Worm (Caenorhabditis elegans): Measurements from ENCODE around the gene srr-7.

Gene srr-7

DNA sequence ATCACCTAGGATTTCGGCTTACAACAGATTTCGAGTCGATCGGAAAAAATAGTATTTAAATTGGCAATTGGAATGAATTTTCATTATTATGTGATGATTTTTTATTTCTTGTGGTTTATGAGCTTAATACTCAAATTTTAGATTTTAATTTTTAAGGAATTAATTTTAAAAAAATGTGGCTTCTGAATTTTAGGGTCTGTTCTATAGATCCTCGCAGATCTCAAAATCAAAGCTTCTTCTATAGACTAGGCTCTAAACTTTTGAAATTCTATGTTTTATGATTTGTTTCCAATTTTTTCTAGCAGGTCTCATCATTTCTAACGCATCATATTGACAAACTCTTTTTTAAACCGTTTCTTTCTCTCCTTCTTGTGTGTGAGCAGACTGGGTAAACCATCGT, 35.4 kb upstream of the srr-7 start, which contains the start of gene txt-12:
txt-12 (plus strand) TSS at position 301 of the 400 bp plus-strand sequence.
- TF ChIP-seq ceh-100 (GFP tag; IDR thresholded peaks at IDR 0.05) (no peak), lin-40 (tag; optimal IDR thresholded peaks at IDR 0.05) (no peak), ztf-28 (GFP tag; IDR thresholded peaks at IDR 0.05) (no peak), F10E7.11 (tag; optimal IDR thresholded peaks at IDR 0.05) (no peak), ekl-4 (GFP tag; IDR thresholded peaks at IDR 0.05) (no peak)

- TF ChIP-seq tlf-1 (GFP tag; optimal IDR thresholded peaks at IDR 0.05) (no peak), F57A8.1 (GFP tag; optimal IDR thresholded peaks at IDR 0.05) (no peak), snpc-1.3 (tag; optimal IDR thresholded peaks at IDR 0.05; ENCODE audit: insufficient read depth) (no peak), ceh-40 (GFP tag; IDR thresholded peaks at IDR 0.05) (no peak), efl-1 (GFP tag; optimal IDR thresholded peaks at IDR 0.05) (no peak), atf-7 (tag; optimal IDR thresholded peaks at IDR 0.05) (no peak), dox-1 (GFP tag; IDR thresholded peaks at IDR 0.05) (no peak), ztf-28 (GFP tag; IDR thresholded peaks at IDR 0.05) (no peak), rec-8 (tag; optimal IDR thresholded peaks at IDR 0.05) (no peak), somi-1 (GFP tag; optimal IDR thresholded peaks at IDR 0.05) (no peak), let-607 (tag; optimal IDR thresholded peaks at IDR 0.05) (no peak), ccch-3 (GFP tag; optimal IDR thresholded peaks at IDR 0.05) (no peak), ceh-58 (GFP tag; IDR thresholded peaks at IDR 0.05) (no peak), attf-6 (GFP tag; IDR thresholded peaks at IDR 0.05) (no peak)
Observed at ce11 chrV:15094749-15095148, 33.3 kb upstream of the srr-7 start, which contains the start of gene srx-78. TSS of gene srx-78 (plus strand) at chrV:15095049.

DNA sequence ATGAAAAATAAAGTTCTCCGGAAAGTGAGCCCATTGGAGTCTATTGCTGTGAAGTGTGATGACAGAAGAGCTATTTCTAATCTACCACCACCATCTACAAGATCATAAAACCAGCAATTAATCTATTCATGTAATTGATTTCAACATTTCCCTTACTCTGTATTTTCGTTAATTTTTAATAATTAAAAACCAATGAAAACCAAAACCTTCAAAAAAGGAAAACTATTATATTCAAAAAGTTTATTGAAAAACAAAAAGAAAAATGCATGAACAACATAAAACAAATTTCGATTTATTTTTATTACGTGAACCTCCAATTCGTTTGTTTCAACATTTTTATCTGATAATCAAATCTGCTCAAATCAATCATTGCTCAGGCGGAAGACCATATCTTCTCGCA, 28.6 kb upstream of the srr-7 start, which contains the start of gene C01G10.1:
C01G10.1 (plus strand) TSS at position 301 of the 400 bp plus-strand sequence.
- TF ChIP-seq F52B5.7 (tag; optimal IDR thresholded peaks at IDR 0.05) (no peak), him-1 (tag; optimal IDR thresholded peaks at IDR 0.05) (no peak), F37B4.10 (GFP tag; IDR thresholded peaks at IDR 0.05) (no peak), hmg-20 (GFP tag; IDR thresholded peaks at IDR 0.05) (no peak), ztf-3 (GFP tag; optimal IDR thresholded peaks at IDR 0.05) (no peak), mel-28 (tag; optimal IDR thresholded peaks at IDR 0.05; ENCODE audit: borderline replicate concordance) (no peak), sdz-38 (tag; optimal IDR thresholded peaks at IDR 0.05) (no peak), egl-18 (GFP tag; IDR thresholded peaks at IDR 0.05) (no peak), T26A5.8 (tag; optimal IDR thresholded peaks at IDR 0.05) (no peak), Y53F4B.3 (GFP tag; IDR thresholded peaks at IDR 0.05) (no peak), mxl-1 (tag; optimal IDR thresholded peaks at IDR 0.05) (no peak), F57A8.1 (GFP tag; optimal IDR thresholded peaks at IDR 0.05) (no peak), ztf-6 (GFP tag; IDR thresholded peaks at IDR 0.05) (no peak), fkh-3 (tag; optimal IDR thresholded peaks at IDR 0.05) (no peak), ZK185.1 (tag; optimal IDR thresholded peaks at IDR 0.05; ENCODE audit: poor library complexity, severe bottlenecking) (no peak), gei-17 (GFP tag; optimal IDR thresholded peaks at IDR 0.05) (no peak), snpc-3.4 (tag; optimal IDR thresholded peaks at IDR 0.05) (no peak), dox-1 (GFP tag; IDR thresholded peaks at IDR 0.05) (no peak)

Data from whole organism, young adult.